Worm (Caenorhabditis elegans): ENCODE measurements around the gene ttr-14.
A peak's percentile ranks its signal among the peaks of the same experiment; 100 is the strongest.

Gene ttr-14

DNA sequence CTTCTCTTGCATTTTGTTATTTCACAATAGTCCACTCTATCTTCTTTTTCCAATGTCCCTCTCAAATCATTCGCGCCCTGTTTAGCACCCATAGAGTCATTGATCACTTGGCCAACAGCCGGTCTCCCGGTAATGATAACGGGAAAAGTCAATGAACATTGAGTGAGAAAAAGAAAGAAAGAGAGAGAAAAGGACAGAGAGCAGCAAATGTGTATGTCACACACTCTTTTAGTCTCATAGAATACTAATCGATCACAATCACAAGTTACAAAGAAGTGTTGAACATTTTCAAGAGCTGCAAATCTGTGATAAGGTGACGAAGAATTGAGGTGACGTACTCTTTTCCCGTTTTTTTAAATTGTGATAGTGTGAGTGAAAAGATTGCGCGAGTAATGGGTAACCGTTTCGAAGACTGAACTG lies 15.1 kb upstream of the ttr-14 start (continued):
- TF ChIP-seq snpc-1.1 (tag; optimal IDR thresholded peaks at IDR 0.05; ENCODE audit: insufficient read depth) (no peak), nhr-120 (GFP tag; IDR thresholded peaks at IDR 0.05) (no peak), aptf-2 (GFP tag; conservative IDR thresholded peaks at IDR 0.05) (no peak), nhr-80 (tag; optimal IDR thresholded peaks at IDR 0.05) (peak; percentile 88), T26A5.8 (tag; optimal IDR thresholded peaks at IDR 0.05) (no peak), F49E8.2 (tag; optimal IDR thresholded peaks at IDR 0.05; ENCODE audit: insufficient read depth) (no peak), lsy-27 (tag; optimal IDR thresholded peaks at IDR 0.05; ENCODE audit: borderline replicate concordance, insufficient read depth) (no peak), F23B12.7 (tag; optimal IDR thresholded peaks at IDR 0.05; ENCODE audit: insufficient read depth) (peak; percentile 44), ceh-100 (GFP tag; IDR thresholded peaks at IDR 0.05) (no peak), egl-44 (GFP tag; IDR thresholded peaks at IDR 0.05) (no peak), aptf-3 (GFP tag; IDR thresholded peaks at IDR 0.05) (no peak), Y67H2A.10 (GFP tag; conservative IDR thresholded peaks at IDR 0.05) (no peak), ccch-3 (GFP tag; optimal IDR thresholded peaks at IDR 0.05) (no peak), ceh-58 (GFP tag; IDR thresholded peaks at IDR 0.05) (no peak), K11D2.4 (GFP tag; IDR thresholded peaks at IDR 0.05) (peak; percentile 34; the same call in 1 of the 2 replicates), fkh-3 (tag; optimal IDR thresholded peaks at IDR 0.05) (no peak), somi-1 (GFP tag; optimal IDR thresholded peaks at IDR 0.05) (peak; percentile 82), egrh-3 (GFP tag; IDR thresholded peaks at IDR 0.05) (no peak), B0261.1 (tag; optimal IDR thresholded peaks at IDR 0.05) (no peak), F37B4.10 (GFP tag; IDR thresholded peaks at IDR 0.05) (no peak), efl-1 (GFP tag; optimal IDR thresholded peaks at IDR 0.05) (no peak), zim-3 (tag; optimal IDR thresholded peaks at IDR 0.05) (no peak), madf-10 (tag; optimal IDR thresholded peaks at IDR 0.05) (peak; percentile 21), ekl-4 (GFP tag; IDR thresholded peaks at IDR 0.05) (peak; percentile 57; the same call in 1 of the 2 replicates), let-526 (GFP tag; IDR thresholded peaks at IDR 0.05) (0 out of 2 replicates have a peak, but pooled peaks have one; percentile 47), atf-7 (tag; optimal IDR thresholded peaks at IDR 0.05) (peak; percentile 79), K12H6.12 (tag; optimal IDR thresholded peaks at IDR 0.05) (peak; percentile 59), D2030.7 (GFP tag; IDR thresholded peaks at IDR 0.05) (no peak), rpc-1 (optimal IDR thresholded peaks at IDR 0.05) (no peak), rpc-1 (tag; optimal IDR thresholded peaks at IDR 0.05) (no peak)

DNA sequence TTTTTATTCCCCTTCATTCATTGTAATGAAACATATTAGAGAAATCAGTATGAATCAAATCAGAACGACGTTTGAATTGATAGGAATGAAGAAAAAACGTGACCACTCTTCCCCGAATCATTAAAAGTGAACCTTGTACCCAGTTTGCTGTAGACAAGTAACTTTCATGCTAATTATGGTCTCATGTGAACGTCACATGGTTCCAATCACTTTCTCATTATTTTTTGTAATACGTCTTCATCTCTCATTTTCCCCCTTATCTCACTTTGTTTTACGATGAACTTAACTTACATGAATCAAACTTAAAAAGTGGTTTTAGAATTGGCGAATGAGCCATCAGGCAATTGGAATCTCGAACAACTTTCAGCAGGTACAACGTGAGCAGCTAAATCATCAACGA lies 14.5 kb upstream of the ttr-14 start:
- TF ChIP-seq Y67H2A.10 (GFP tag; conservative IDR thresholded peaks at IDR 0.05), result no peak
- TF ChIP-seq C06A6.2 (GFP tag; conservative IDR thresholded peaks at IDR 0.05), result 0 out of 2 replicates have a peak, but pooled peaks have one; percentile 43
- peak; percentile 59; the same call in 1 of the 2 replicates for TF ChIP-seq let-526 (GFP tag; IDR thresholded peaks at IDR 0.05)
- no peak for TF ChIP-seq ztf-6 (GFP tag; IDR thresholded peaks at IDR 0.05)
- peak; percentile 17 for TF ChIP-seq ztf-26 (tag; optimal IDR thresholded peaks at IDR 0.05)
- no peak for TF ChIP-seq fkh-3 (tag; optimal IDR thresholded peaks at IDR 0.05)
- TF ChIP-seq chd-7 (tag; optimal IDR thresholded peaks at IDR 0.05), result no peak
- no peak for TF ChIP-seq sea-2 (GFP tag; IDR thresholded peaks at IDR 0.05)
- peak; percentile 9; the same call in 1 of the 2 replicates for TF ChIP-seq lin-26 (GFP tag; IDR thresholded peaks at IDR 0.05)
- peak; percentile 11 for TF ChIP-seq tlf-1 (GFP tag; optimal IDR thresholded peaks at IDR 0.05)
- TF ChIP-seq cebp-1 (GFP tag; IDR thresholded peaks at IDR 0.05), result no peak
- TF ChIP-seq cebp-1 (tag; optimal IDR thresholded peaks at IDR 0.05), result peak; percentile 18
